Fruit fly (Drosophila melanogaster) whole organism, adult: ENCODE data around the gene RAF2.

Source experiments
- CG1620 ChIP-seq: fragments of 200-800 bp; sonication (Bioruptor generic); optimal IDR thresholded peaks from 2 replicates; lab custom pipeline; 2016; ENCODE audit warnings: missing biosample characterization, missing genetic modification characterization
- CG5204 ChIP-seq: fragments of 200-800 bp; sonication (Bioruptor generic); optimal IDR thresholded peaks from 2 replicates; lab custom pipeline; 2016; ENCODE audit warnings: missing biosample characterization, missing genetic modification characterization
- CG7101 ChIP-seq: fragments of 200-800 bp; sonication (Bioruptor generic); optimal IDR thresholded peaks from 2 replicates; lab custom pipeline; 2018; ENCODE audit warnings: missing biosample characterization, mild to moderate bottlenecking, missing genetic modification characterization, moderate library complexity
- Hr96 ChIP-seq: fragments of 200-800 bp; sonication (Bioruptor generic); optimal IDR thresholded peaks from 2 replicates; lab custom pipeline; 2016; ENCODE audit warnings: missing biosample characterization, missing genetic modification characterization
- pad ChIP-seq: fragments of 200-800 bp; sonication (Bioruptor generic); optimal IDR thresholded peaks from 3 replicates; lab custom pipeline; 2017; ENCODE audit warnings: missing biosample characterization, missing genetic modification characterization, mild to moderate bottlenecking, moderate library complexity, missing genetic modification reagents
- toe ChIP-seq: fragments of 200-800 bp; sonication (Bioruptor generic); optimal IDR thresholded peaks from 2 replicates; lab custom pipeline; 2016; ENCODE audit warnings: missing biosample characterization, missing genetic modification characterization

- TF ChIP-seq CG7101 (tag; lab: Kevin White, UChicago) (no peak), toe (GFP tag; lab: Kevin White, UChicago) (no peak), CG1620 (GFP tag; lab: Kevin White, UChicago) (no peak), Hr96 (GFP tag; lab: Kevin White, UChicago) (no peak), pad (GFP tag; lab: Kevin White, UChicago) (no peak), CG5204 (GFP tag; lab: Kevin White, UChicago) (no peak)
Observed at dm6 chr3L:16419059-16419773, 33.1 kb downstream of the RAF2 start, which contains the start of the genes TyrRS and CG33158.
